Fruit fly (Drosophila melanogaster): Measurements from ENCODE around the gene ZIPIC.
A peak's percentile ranks its signal among the peaks of the same experiment; 100 is the strongest.

ZIPIC gene

DNA sequence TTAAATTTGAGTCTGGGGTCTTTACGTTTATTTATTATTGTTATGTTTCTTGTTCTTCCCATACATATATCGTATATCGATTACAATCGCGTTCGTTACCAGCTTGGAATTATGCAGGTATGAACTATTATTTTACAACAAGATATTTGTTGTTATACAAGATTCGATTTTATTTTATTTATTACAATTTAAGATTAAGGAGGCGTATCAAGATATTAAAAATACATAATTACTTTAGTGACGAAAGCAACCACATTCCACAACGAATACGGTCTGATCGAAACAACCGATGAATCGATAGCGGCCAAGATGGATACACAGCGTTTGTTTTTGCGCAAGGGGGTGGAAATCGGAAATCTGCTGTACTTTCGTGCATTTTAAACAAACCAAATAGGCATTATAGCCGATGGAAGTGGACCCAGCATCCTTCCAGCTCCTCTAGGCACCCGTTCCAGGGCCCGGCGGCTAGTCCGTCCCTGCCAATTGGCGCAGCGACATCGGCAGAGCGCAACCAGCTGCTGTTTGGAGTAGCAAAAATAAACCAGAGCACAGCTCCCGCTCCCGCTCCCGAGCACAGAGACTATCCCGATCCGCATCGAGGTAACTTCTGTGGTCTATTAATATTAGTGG, 38.9 kb downstream of the ZIPIC start, which contains the start of the genes CG15525 and CG11504:
Gene CG15525, minus strand, starts transcription at position 70 of the 630 bp plus-strand sequence.
Gene CG11504, plus strand, starts transcription at position 294 of the 630 bp plus-strand sequence.
- TF ChIP-seq OdsH (GFP tag; optimal IDR thresholded peaks at IDR 0.05) (peak; percentile 54), Myc (optimal IDR thresholded peaks at IDR 0.05) (peak; percentile 28), N (GFP tag; optimal IDR thresholded peaks at IDR 0.05) (no peak), ey (GFP tag; optimal IDR thresholded peaks at IDR 0.05) (peak; percentile 51), Rel (GFP tag; optimal IDR thresholded peaks at IDR 0.05) (no peak), Rel (tag; optimal IDR thresholded peaks at IDR 0.05) (peak; percentile 67), HLH106 (tag; optimal IDR thresholded peaks at IDR 0.05) (peak; percentile 7)

DNA sequence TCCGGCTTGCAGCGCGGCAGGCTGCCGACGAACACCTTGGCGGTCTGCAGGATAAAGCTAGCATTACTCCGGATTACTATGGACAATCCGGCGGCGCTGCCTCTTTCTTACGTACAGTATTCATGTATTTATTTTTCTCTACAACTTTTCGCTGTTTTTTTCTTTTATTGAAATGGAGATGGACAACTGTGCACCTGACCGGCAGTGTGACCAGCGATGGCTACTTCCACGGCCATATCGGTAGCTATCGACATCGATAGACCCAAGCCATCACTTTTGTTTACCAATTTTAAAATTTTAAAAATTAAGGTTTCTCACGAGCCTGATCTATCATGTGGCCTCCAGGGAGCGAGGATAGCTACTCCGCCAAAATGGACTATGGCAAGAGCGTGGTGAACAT, 41.6 kb downstream of the ZIPIC start, which contains the start of the genes CG7903 and Sas-6:
Gene CG7903, minus strand, starts transcription at position 197 of the 400 bp plus-strand sequence.
Gene Sas-6, plus strand, starts transcription at position 323 of the 400 bp plus-strand sequence.
- TF ChIP-seq dsf (GFP tag; optimal IDR thresholded peaks at IDR 0.05; ENCODE audit: borderline replicate concordance) (no peak), jim (GFP tag; optimal IDR thresholded peaks at IDR 0.05) (peak; percentile 13), Hr83 (GFP tag; optimal IDR thresholded peaks at IDR 0.05; ENCODE audit: poor library complexity, severe bottlenecking) (peak; percentile 42)

DNA sequence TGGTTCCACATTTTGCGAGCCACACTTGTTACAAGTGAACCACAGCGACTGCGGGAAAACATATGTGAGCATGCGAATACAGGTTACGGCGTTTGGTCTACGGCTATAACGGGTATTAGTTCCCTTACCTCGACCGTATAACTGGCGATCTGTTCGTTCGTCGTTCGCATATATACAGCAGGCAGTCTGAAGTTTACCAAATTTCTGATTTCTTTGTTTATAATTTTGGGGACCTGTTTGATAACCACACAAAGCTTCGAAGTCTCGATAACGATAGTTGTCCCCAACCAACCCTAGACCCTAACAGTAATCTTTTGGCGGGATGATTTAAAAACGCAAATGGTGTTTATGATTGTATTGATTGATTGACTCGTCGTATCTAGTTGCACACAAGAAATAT, 43.5 kb downstream of the ZIPIC start, which contains the start of gene Acph-1:
Gene Acph-1, minus strand, starts transcription at position 278 of the 400 bp plus-strand sequence.
- TF ChIP-seq rgr (GFP tag; optimal IDR thresholded peaks at IDR 0.05) (peak; percentile 61), usp (GFP tag; optimal IDR thresholded peaks at IDR 0.05) (no peak), Rel (GFP tag; optimal IDR thresholded peaks at IDR 0.05) (no peak), Rel (tag; optimal IDR thresholded peaks at IDR 0.05) (peak; percentile 36)

DNA sequence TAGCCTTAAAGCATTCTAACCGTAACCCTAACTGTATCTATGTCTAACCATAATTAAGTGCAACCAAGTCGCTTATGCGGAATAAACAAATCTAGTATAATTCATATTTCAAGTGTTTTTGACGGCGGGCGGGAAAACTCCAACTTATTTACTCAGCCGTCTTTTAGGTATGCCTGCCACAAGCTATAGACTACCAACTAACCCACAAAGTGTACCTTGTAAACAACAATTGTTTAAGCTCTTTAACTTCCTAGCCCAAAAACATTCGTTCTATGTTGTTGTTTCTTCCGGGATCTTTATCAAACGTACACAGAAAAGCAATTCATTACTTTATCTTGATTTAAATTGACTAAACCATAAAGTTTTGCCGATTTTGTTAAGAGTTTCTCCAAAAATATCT, 46.0 kb downstream of the ZIPIC start:
- TF ChIP-seq Abd-B (GFP tag; optimal IDR thresholded peaks at IDR 0.05) (no peak), GATAd (GFP tag; optimal IDR thresholded peaks at IDR 0.05) (no peak), pan (optimal IDR thresholded peaks at IDR 0.05) (no peak), fru (GFP tag; optimal IDR thresholded peaks at IDR 0.05) (no peak), tai (GFP tag; optimal IDR thresholded peaks at IDR 0.05) (no peak), dsf (GFP tag; optimal IDR thresholded peaks at IDR 0.05; ENCODE audit: borderline replicate concordance) (no peak), foxo (GFP tag; optimal IDR thresholded peaks at IDR 0.05) (no peak), Hr83 (GFP tag; optimal IDR thresholded peaks at IDR 0.05; ENCODE audit: poor library complexity, severe bottlenecking) (no peak), dl (GFP tag; optimal IDR thresholded peaks at IDR 0.05; ENCODE audit: insufficient read depth in 1 of 2, partially characterized antibody in 2 of 2) (no peak), psq (GFP tag; optimal IDR thresholded peaks at IDR 0.05) (no peak), CG32264 (GFP tag; optimal IDR thresholded peaks at IDR 0.05) (no peak)

Data from whole organism, wandering third instar larva.